Worm (Caenorhabditis elegans) whole organism, L3 larva: ENCODE measurements around the gene srt-22.
A peak's percentile ranks its signal among the peaks of the same experiment; 100 is the strongest.

Source experiments
- ZK546.5 ChIP-seq: sonication (generic microtip); optimal IDR thresholded peaks from 2 replicates; lab custom pipeline; 2017; ENCODE audit warnings: missing biosample characterization, missing genetic modification characterization
- aly-2 ChIP-seq: fragments of 150-350 bp; optimal IDR thresholded peaks from 2 replicates; lab custom pipeline; 2014; ENCODE audit warnings: missing biosample characterization, missing genetic modification characterization
- ama-1 ChIP-seq: fragments of 150-350 bp; optimal IDR thresholded peaks from 2 replicates; lab custom pipeline; 2018
- ceh-16 ChIP-seq: sonication (generic microtip); optimal IDR thresholded peaks from 2 replicates; lab custom pipeline; 2017; ENCODE audit warnings: missing biosample characterization, missing genetic modification characterization
- ceh-28 ChIP-seq: fragments of 150-350 bp; optimal IDR thresholded peaks from 2 replicates; lab custom pipeline; 2014; ENCODE audit warnings: missing biosample characterization, missing genetic modification reagents, missing genetic modification characterization
- ceh-9 ChIP-seq: sonication (generic microtip); optimal IDR thresholded peaks from 2 replicates; lab custom pipeline; 2018; ENCODE audit warnings: missing biosample characterization, missing genetic modification characterization
- egl-27 ChIP-seq: sonication (generic microtip); optimal IDR thresholded peaks from 4 replicates; lab custom pipeline; 2017; ENCODE audit warnings: missing biosample characterization, missing genetic modification reagents, missing genetic modification characterization
- egl-5 ChIP-seq: fragments of 150-350 bp; optimal IDR thresholded peaks from 2 replicates; lab custom pipeline; 2017; ENCODE audit warnings: missing biosample characterization, missing genetic modification reagents, missing genetic modification characterization, inconsistent platforms
- elt-2 ChIP-seq: sonication (generic microtip); optimal IDR thresholded peaks from 2 replicates; lab custom pipeline; 2016; ENCODE audit warnings: missing genetic modification reagents, mild to moderate bottlenecking, missing genetic modification characterization, missing compliant biosample characterization
- elt-3 ChIP-seq, 3 experiments: fragments of 150-350 bp in 1 of 3; sonication (generic microtip) in 2 of 3; optimal IDR thresholded peaks; 2 replicates in 2 of 3; 4 replicates in 1 of 3; lab custom pipeline; 2014 to 2017; ENCODE audit warnings: missing biosample characterization in 3 of 3, missing genetic modification characterization in 3 of 3
- fos-1 ChIP-seq: fragments of 150-350 bp; optimal IDR thresholded peaks from 2 replicates; lab custom pipeline; 2014; ENCODE audit warnings: missing biosample characterization, missing genetic modification characterization
- hmg-11 ChIP-seq: sonication (generic microtip); optimal IDR thresholded peaks from 2 replicates; lab custom pipeline; 2016; ENCODE audit warnings: missing genetic modification characterization, missing compliant biosample characterization
- jun-1 ChIP-seq: fragments of 150-350 bp; optimal IDR thresholded peaks from 2 replicates; lab custom pipeline; 2014; ENCODE audit warnings: missing biosample characterization, missing genetic modification reagents, missing genetic modification characterization
- lin-39 ChIP-seq: fragments of 150-350 bp; optimal IDR thresholded peaks from 2 replicates; lab custom pipeline; 2018; ENCODE audit warnings: missing biosample characterization, missing genetic modification reagents, missing genetic modification characterization
- mdl-1 ChIP-seq: fragments of 150-350 bp; optimal IDR thresholded peaks from 2 replicates; lab custom pipeline; 2014; ENCODE audit warnings: missing biosample characterization, missing genetic modification characterization
- mml-1 ChIP-seq: fragments of 150-350 bp; sonication (generic microtip); optimal IDR thresholded peaks from 3 replicates; lab custom pipeline; 2014; ENCODE audit warnings: missing biosample characterization, missing genetic modification characterization
- nfya-1 ChIP-seq: sonication (generic microtip); optimal IDR thresholded peaks from 2 replicates; lab custom pipeline; 2017; ENCODE audit warnings: missing genetic modification characterization, mild to moderate bottlenecking, missing compliant biosample characterization, antibody characterized with exemption, moderate library complexity; ENCODE audit not compliant: insufficient read depth
- nhr-11 ChIP-seq: fragments of 150-350 bp; optimal IDR thresholded peaks from 2 replicates; lab custom pipeline; 2014; ENCODE audit warnings: missing biosample characterization, missing genetic modification characterization
- nhr-23 ChIP-seq: fragments of 150-350 bp; optimal IDR thresholded peaks from 2 replicates; lab custom pipeline; 2014; ENCODE audit warnings: missing biosample characterization, missing genetic modification reagents, missing genetic modification characterization
- nhr-25 ChIP-seq: sonication (generic microtip); optimal IDR thresholded peaks from 2 replicates; lab custom pipeline; 2017; ENCODE audit warnings: missing biosample characterization, missing genetic modification characterization
- nhr-43 ChIP-seq: sonication (generic microtip); optimal IDR thresholded peaks from 2 replicates; lab custom pipeline; 2016; ENCODE audit warnings: mild to moderate bottlenecking, missing genetic modification characterization, missing compliant biosample characterization; ENCODE audit not compliant: poor library complexity, severe bottlenecking
- nhr-67 ChIP-seq: fragments of 150-350 bp; optimal IDR thresholded peaks from 2 replicates; lab custom pipeline; 2014; ENCODE audit warnings: missing biosample characterization, missing genetic modification characterization
- nhr-76 ChIP-seq: fragments of 150-350 bp; sonication (generic microtip); optimal IDR thresholded peaks from 5 replicates; lab custom pipeline; 2014; ENCODE audit warnings: missing biosample characterization, missing genetic modification characterization
- nhr-77 ChIP-seq: fragments of 150-350 bp; optimal IDR thresholded peaks from 2 replicates; lab custom pipeline; 2014; ENCODE audit warnings: missing biosample characterization, missing genetic modification characterization
- pha-4 ChIP-seq: fragments of 150-350 bp; optimal IDR thresholded peaks from 2 replicates; lab custom pipeline; 2014; ENCODE audit warnings: missing biosample characterization, missing genetic modification reagents, missing genetic modification characterization
- pqm-1 ChIP-seq: fragments of 150-350 bp; optimal IDR thresholded peaks from 2 replicates; lab custom pipeline; 2017; ENCODE audit warnings: missing biosample characterization, missing genetic modification characterization, inconsistent platforms
- sea-2 ChIP-seq: fragments of 150-350 bp; sonication (generic microtip); optimal IDR thresholded peaks from 4 replicates; lab custom pipeline; 2014; ENCODE audit warnings: missing biosample characterization, missing genetic modification reagents, missing genetic modification characterization
- skn-1 ChIP-seq: fragments of 150-350 bp; optimal IDR thresholded peaks from 2 replicates; lab custom pipeline; 2014; ENCODE audit warnings: missing biosample characterization, missing genetic modification characterization
- tbx-2 ChIP-seq: sonication (generic microtip); optimal IDR thresholded peaks from 2 replicates; lab custom pipeline; 2016; ENCODE audit warnings: mild to moderate bottlenecking, missing genetic modification characterization, missing compliant biosample characterization
- unc-39 ChIP-seq: sonication (generic microtip); optimal IDR thresholded peaks from 4 replicates; lab custom pipeline; 2017; ENCODE audit warnings: missing biosample characterization, missing genetic modification characterization
- zag-1 ChIP-seq: fragments of 150-350 bp; optimal IDR thresholded peaks from 2 replicates; lab custom pipeline; 2014; ENCODE audit warnings: missing biosample characterization, missing genetic modification characterization
- ztf-4 ChIP-seq: fragments of 150-350 bp; optimal IDR thresholded peaks from 2 replicates; lab custom pipeline; 2014; ENCODE audit warnings: missing biosample characterization, missing genetic modification characterization

Gene srt-22

ce11 chrV:15341404-15341803 lies 25.7 kb upstream of the srt-22 start, which contains the start of gene clec-229:
TSS of gene clec-229 (minus strand) at chrV:15341504.
- TF ChIP-seq ZK546.5 (no peak), zag-1 (tag; lab: Kevin White, UChicago) (no peak), fos-1 (tag; lab: Kevin White, UChicago) (no peak)
- TF ChIP-seq, all 47 proteins: peak for 0

- TF ChIP-seq nhr-23 (tag; lab: Kevin White, UChicago) (no peak), elt-2 (no peak), pha-4 (tag; lab: Kevin White, UChicago) (no peak), nhr-77 (tag; lab: Kevin White, UChicago) (no peak), sea-2 (GFP tag; lab: Kevin White, UChicago) (no peak), nhr-11 (tag; lab: Kevin White, UChicago) (no peak), egl-5 (tag; lab: Kevin White, UChicago) (no peak), zag-1 (tag; lab: Kevin White, UChicago) (no peak), nfya-1 (no peak), pqm-1 (tag; lab: Kevin White, UChicago) (no peak)
These were observed 23.6 kb upstream of the srt-22 start, which contains the start of gene clec-228 for ce11 chrV:15339363-15339762. TSS of gene clec-228 (minus strand) at chrV:15339463.

ce11 chrV:15337405-15337804 lies 21.7 kb upstream of the srt-22 start, which contains the start of gene wrt-7:
TSS of gene wrt-7 (minus strand) at chrV:15337505.
- no peak for TF ChIP-seq unc-39
- no peak for TF ChIP-seq egl-27
- no peak for TF ChIP-seq zag-1 (tag; lab: Kevin White, UChicago)
- no peak for TF ChIP-seq nhr-25
- no peak for TF ChIP-seq ceh-28
- no peak for TF ChIP-seq pha-4 (tag; lab: Kevin White, UChicago)
- TF ChIP-seq hmg-11, result no peak
- TF ChIP-seq, all 47 proteins: peak for 0

- TF ChIP-seq mml-1 (no peak), nhr-67 (tag; lab: Kevin White, UChicago) (no peak), ztf-4 (tag; lab: Kevin White, UChicago) (no peak), ceh-16 (tag; lab: Kevin White, UChicago) (no peak), nhr-43 (tag; lab: Kevin White, UChicago) (no peak), tbx-2 (tag; lab: Kevin White, UChicago) (no peak), mdl-1 (tag; lab: Kevin White, UChicago) (no peak)
These were observed 17.1 kb upstream of the srt-22 start, which contains the start of gene srw-113 for ce11 chrV:15332851-15333250. TSS of gene srw-113 (plus strand) at chrV:15333151.

ce11 chrV:15330314-15330713 lies 14.6 kb upstream of the srt-22 start, which contains the start of gene srh-295:
TSS of gene srh-295 (plus strand) at chrV:15330614.
- no peak for TF ChIP-seq nhr-43 (tag; lab: Kevin White, UChicago)
- TF ChIP-seq ZK546.5, result no peak
- no peak for TF ChIP-seq zag-1 (tag; lab: Kevin White, UChicago)
- no peak for TF ChIP-seq hmg-11
- no peak for TF ChIP-seq lin-39 (tag; lab: Kevin White, UChicago)
- TF ChIP-seq nhr-11 (tag; lab: Kevin White, UChicago), result no peak
- TF ChIP-seq ceh-16 (tag; lab: Kevin White, UChicago), result no peak
- TF ChIP-seq egl-5 (tag; lab: Kevin White, UChicago), result no peak
- no peak for TF ChIP-seq sea-2 (GFP tag; lab: Kevin White, UChicago)
- no peak for TF ChIP-seq elt-3 (tag; optimal IDR thresholded peaks at IDR 0.05; lab: Kevin White, UChicago)
- no peak for TF ChIP-seq nhr-67 (tag; lab: Kevin White, UChicago)
- TF ChIP-seq nhr-76 (tag; lab: Kevin White, UChicago), result no peak
- no peak for TF ChIP-seq ama-1
- TF ChIP-seq ceh-9 (tag; lab: Kevin White, UChicago), result no peak

ce11 chrV:15327745-15328447 lies 12.2 kb upstream of the srt-22 start, which contains the start of gene ZK1037.6:
TSS of gene ZK1037.6 (minus strand) at chrV:15327795.
- TF ChIP-seq jun-1 (tag; lab: Kevin White, UChicago) (peak; percentile 30), nhr-76 (tag; lab: Kevin White, UChicago) (no peak), tbx-2 (tag; lab: Kevin White, UChicago) (no peak), aly-2 (no peak), elt-2 (peak; percentile 75), skn-1 (no peak)
